Fruit fly (Drosophila melanogaster) whole organism, prepupa: Measurements from ENCODE around the gene CtsL3.

Source experiments
- Blimp-1 ChIP-seq: fragments of 200-800 bp; sonication (Bioruptor generic); optimal IDR thresholded peaks from 3 replicates; lab custom pipeline; 2017; ENCODE audit warnings: missing biosample characterization, missing genetic modification characterization, mild to moderate bottlenecking, moderate library complexity, missing genetic modification reagents
- CG10631 ChIP-seq: fragments of 200-800 bp; sonication (Bioruptor generic); optimal IDR thresholded peaks from 2 replicates; lab custom pipeline; 2016; ENCODE audit warnings: missing biosample characterization, missing genetic modification characterization
- CG10669 ChIP-seq: fragments of 200-800 bp; sonication (Bioruptor generic); optimal IDR thresholded peaks from 3 replicates; lab custom pipeline; 2018; ENCODE audit warnings: missing biosample characterization, mild to moderate bottlenecking, missing genetic modification characterization, moderate library complexity
- CG11294 ChIP-seq: fragments of 200-800 bp; sonication (Bioruptor generic); IDR thresholded peaks from 2 replicates; pipeline ENCODE4 v1.3.6; 2022; ENCODE audit warnings: missing biosample characterization, missing genetic modification characterization
- CG11902 ChIP-seq: fragments of 200-800 bp; sonication (Bioruptor generic); optimal IDR thresholded peaks from 3 replicates; lab custom pipeline; 2016; ENCODE audit warnings: missing biosample characterization, missing genetic modification characterization
- CG1621 ChIP-seq: fragments of 200-800 bp; sonication (Bioruptor generic); optimal IDR thresholded peaks from 3 replicates; lab custom pipeline; 2018; ENCODE audit warnings: missing biosample characterization, mild to moderate bottlenecking, missing genetic modification characterization
- CG16779 ChIP-seq: fragments of 200-800 bp; sonication (Bioruptor generic); optimal IDR thresholded peaks from 3 replicates; lab custom pipeline; 2017; ENCODE audit warnings: missing biosample characterization, mild to moderate bottlenecking, missing genetic modification characterization
- CG3032 ChIP-seq: fragments of 200-800 bp; optimal IDR thresholded peaks from 2 replicates; lab custom pipeline; 2019; ENCODE audit warnings: missing biosample characterization, mild to moderate bottlenecking, missing genetic modification characterization, moderate library complexity
- CG31627 ChIP-seq: fragments of 200-800 bp; sonication (Bioruptor generic); optimal IDR thresholded peaks from 3 replicates; lab custom pipeline; 2016; ENCODE audit warnings: missing biosample characterization, missing genetic modification characterization
- CG34406 ChIP-seq: fragments of 200-800 bp; sonication (Bioruptor generic); optimal IDR thresholded peaks from 3 replicates; lab custom pipeline; 2016; ENCODE audit warnings: missing biosample characterization, missing genetic modification characterization
- CG7368 ChIP-seq: fragments of 200-800 bp; sonication (Bioruptor generic); optimal IDR thresholded peaks from 3 replicates; lab custom pipeline; 2016; ENCODE audit warnings: missing biosample characterization, missing genetic modification characterization
- CG8319 ChIP-seq: fragments of 200-800 bp; sonication (Bioruptor generic); optimal IDR thresholded peaks from 3 replicates; lab custom pipeline; 2016; ENCODE audit warnings: missing biosample characterization, missing genetic modification characterization
- CG8632 ChIP-seq: fragments of 200-800 bp; sonication (Bioruptor generic); optimal IDR thresholded peaks from 3 replicates; lab custom pipeline; 2016; ENCODE audit warnings: missing biosample characterization, missing genetic modification characterization
- CG9139 ChIP-seq: fragments of 200-800 bp; sonication (Bioruptor generic); optimal IDR thresholded peaks from 3 replicates; lab custom pipeline; 2017; ENCODE audit warnings: missing biosample characterization, mild to moderate bottlenecking, missing genetic modification characterization
- Eip75B ChIP-seq: fragments of 200-800 bp; sonication (Bioruptor generic); optimal IDR thresholded peaks from 3 replicates; lab custom pipeline; 2016; ENCODE audit warnings: missing biosample characterization, missing genetic modification characterization
- Eip78C ChIP-seq: fragments of 200-800 bp; sonication (Bioruptor generic); peaks from one replicate; lab custom pipeline; 2016; ENCODE audit warnings: missing biosample characterization, missing genetic modification characterization
- Eip93F ChIP-seq: fragments of 200-800 bp; sonication (Bioruptor generic); optimal IDR thresholded peaks from 2 replicates; lab custom pipeline; 2016; ENCODE audit warnings: missing biosample characterization, mild to moderate bottlenecking, missing genetic modification characterization
- Ets21C ChIP-seq: fragments of 200-800 bp; sonication (Bioruptor generic); optimal IDR thresholded peaks from 3 replicates; lab custom pipeline; 2016; ENCODE audit warnings: missing biosample characterization, missing genetic modification characterization
- Gug ChIP-seq: fragments of 200-800 bp; sonication (Bioruptor generic); IDR thresholded peaks from 2 replicates; pipeline ENCODE4 v1.3.6; 2022; ENCODE audit warnings: missing biosample characterization, missing genetic modification characterization
- Hr4 ChIP-seq: fragments of 200-800 bp; sonication (Bioruptor generic); optimal IDR thresholded peaks from 3 replicates; lab custom pipeline; 2016; ENCODE audit warnings: missing biosample characterization, missing genetic modification characterization
- Lpt ChIP-seq: fragments of 200-800 bp; sonication (Bioruptor generic); optimal IDR thresholded peaks from 3 replicates; lab custom pipeline; 2016; ENCODE audit warnings: missing biosample characterization, missing genetic modification characterization
- Sox102F ChIP-seq: fragments of 200-800 bp; sonication (Bioruptor generic); optimal IDR thresholded peaks from 2 replicates; lab custom pipeline; 2016; ENCODE audit warnings: missing biosample characterization, mild to moderate bottlenecking, missing genetic modification characterization
- Sox14 ChIP-seq: fragments of 200-800 bp; sonication (Bioruptor generic); optimal IDR thresholded peaks from 3 replicates; lab custom pipeline; 2016; ENCODE audit warnings: missing biosample characterization, missing genetic modification characterization
- Sox15 ChIP-seq: fragments of 200-800 bp; sonication (Bioruptor generic); optimal IDR thresholded peaks from 3 replicates; lab custom pipeline; 2016; ENCODE audit warnings: missing biosample characterization, missing genetic modification characterization
- achi ChIP-seq: fragments of 200-800 bp; sonication (Bioruptor generic); optimal IDR thresholded peaks from 3 replicates; lab custom pipeline; 2016; ENCODE audit warnings: missing biosample characterization, missing genetic modification characterization
- acj6 ChIP-seq: fragments of 200-800 bp; sonication (Bioruptor generic); optimal IDR thresholded peaks from 3 replicates; lab custom pipeline; 2016; ENCODE audit warnings: missing biosample characterization, missing genetic modification characterization
- dac ChIP-seq: fragments of 200-800 bp; sonication (Bioruptor generic); optimal IDR thresholded peaks from 2 replicates; lab custom pipeline; 2017; ENCODE audit warnings: missing biosample characterization, mild to moderate bottlenecking, missing genetic modification characterization
- dsx ChIP-seq: fragments of 200-800 bp; optimal IDR thresholded peaks from 3 replicates; lab custom pipeline; 2019; ENCODE audit warnings: missing biosample characterization, mild to moderate bottlenecking, missing genetic modification characterization, moderate library complexity; ENCODE audit not compliant: poor library complexity, severe bottlenecking
- esn ChIP-seq: fragments of 200-800 bp; sonication (Bioruptor generic); optimal IDR thresholded peaks from 2 replicates; lab custom pipeline; 2016; ENCODE audit warnings: missing biosample characterization, mild to moderate bottlenecking, missing genetic modification characterization, moderate library complexity
- fd59A ChIP-seq: fragments of 200-800 bp; sonication (Bioruptor generic); optimal IDR thresholded peaks from 2 replicates; lab custom pipeline; 2017; ENCODE audit warnings: missing biosample characterization, mild to moderate bottlenecking, missing genetic modification characterization, missing genetic modification reagents
- fd85E ChIP-seq: fragments of 200-800 bp; sonication (Bioruptor generic); optimal IDR thresholded peaks from 3 replicates; lab custom pipeline; 2016; ENCODE audit warnings: missing biosample characterization, missing genetic modification characterization
- lz ChIP-seq: fragments of 200-800 bp; sonication (Bioruptor generic); optimal IDR thresholded peaks from 3 replicates; lab custom pipeline; 2016; ENCODE audit warnings: missing biosample characterization, missing genetic modification characterization
- pdm3 ChIP-seq: fragments of 200-800 bp; sonication (Bioruptor generic); optimal IDR thresholded peaks from 3 replicates; lab custom pipeline; 2016; ENCODE audit warnings: missing biosample characterization, missing genetic modification characterization
- salr ChIP-seq, 2 experiments: fragments of 200-800 bp; sonication (Bioruptor generic); optimal IDR thresholded peaks; 3 replicates each; lab custom pipeline; 2016 to 2018; ENCODE audit warnings: missing biosample characterization in 2 of 2, missing genetic modification characterization in 2 of 2, mild to moderate bottlenecking in 1 of 2
- svp ChIP-seq: fragments of 200-800 bp; sonication (Bioruptor generic); peaks from one replicate; lab custom pipeline; 2016; ENCODE audit warnings: missing biosample characterization, missing genetic modification characterization
- vri ChIP-seq: fragments of 200-800 bp; sonication (Bioruptor generic); optimal IDR thresholded peaks from 3 replicates; lab custom pipeline; 2016; ENCODE audit warnings: missing biosample characterization, mild to moderate bottlenecking, missing genetic modification characterization

Gene CtsL3

dm6 chr3R:6027138-6027537 lies at the start of gene CtsL3:
Gene CtsL3, minus strand, starts transcription at chr3R:6027238.
- TF ChIP-seq svp (GFP tag; lab: Kevin White, UChicago) (peak; percentile 77), esn (GFP tag; lab: Kevin White, UChicago) (no peak), Eip78C (peak; percentile 29)
- TF ChIP-seq, all 60 proteins: peak for 2

dm6 chr3R:6057436-6057835 lies 30.4 kb upstream of the CtsL3 start, which contains the start of gene CG15580:
Gene CG15580, minus strand, starts transcription at chr3R:6057536.
- TF ChIP-seq CG11902 (GFP tag; lab: Kevin White, UChicago) (no peak), CG3032 (tag; lab: Kevin White, UChicago) (no peak), salr (GFP tag; optimal IDR thresholded peaks at IDR 0.05; lab: Kevin White, UChicago) (no peak), CG9139 (GFP tag; lab: Kevin White, UChicago) (no peak), CG31627 (no peak), Gug (no peak), Eip78C (no peak), acj6 (GFP tag; lab: Kevin White, UChicago) (no peak), Eip75B (GFP tag; lab: Kevin White, UChicago) (no peak), CG8632 (GFP tag; lab: Kevin White, UChicago) (no peak), CG34406 (GFP tag; lab: Kevin White, UChicago) (no peak), CG10669 (GFP tag; lab: Kevin White, UChicago) (no peak), CG16779 (tag; lab: Kevin White, UChicago) (no peak), Sox15 (GFP tag; lab: Kevin White, UChicago) (no peak), Ets21C (no peak), vri (GFP tag; lab: Kevin White, UChicago) (no peak), fd59A (GFP tag; lab: Kevin White, UChicago) (no peak), Hr4 (GFP tag; lab: Kevin White, UChicago) (no peak), Blimp-1 (GFP tag; lab: Kevin White, UChicago) (no peak), lz (GFP tag; lab: Kevin White, UChicago) (no peak)

- no peak for TF ChIP-seq fd85E (GFP tag; lab: Kevin White, UChicago)
- no peak for TF ChIP-seq Eip93F (GFP tag; lab: Kevin White, UChicago)
- TF ChIP-seq Gug = no peak
- no peak for TF ChIP-seq CG7368
- no peak for TF ChIP-seq CG10631
- TF ChIP-seq Lpt = no peak
- TF ChIP-seq Sox102F (GFP tag; lab: Kevin White, UChicago) = no peak
- no peak for TF ChIP-seq salr (GFP tag; optimal IDR thresholded peaks at IDR 0.05; lab: Kevin White, UChicago)
- no peak for TF ChIP-seq CG8319 (GFP tag; lab: Kevin White, UChicago)
- no peak for TF ChIP-seq pdm3 (GFP tag; lab: Kevin White, UChicago)
- no peak for TF ChIP-seq esn (GFP tag; lab: Kevin White, UChicago)
- no peak for TF ChIP-seq CG11294 (GFP tag; lab: Robert Waterston, UW)
- TF ChIP-seq dac (GFP tag; lab: Kevin White, UChicago) = no peak
- no peak for TF ChIP-seq dsx (GFP tag; lab: Kevin White, UChicago)
- no peak for TF ChIP-seq CG1621
- no peak for TF ChIP-seq Eip75B (GFP tag; lab: Kevin White, UChicago)
- no peak for TF ChIP-seq Sox14 (GFP tag; lab: Kevin White, UChicago)
Observed at dm6 chr3R:6038200-6038599, 11.2 kb upstream of the CtsL3 start.

dm6 chr3R:6027674-6028073 lies 636 bp upstream of the CtsL3 start:
- TF ChIP-seq svp (GFP tag; lab: Kevin White, UChicago) (peak; percentile 68), CG7368 (no peak)

- TF ChIP-seq achi (no peak), Hr4 (GFP tag; lab: Kevin White, UChicago) (no peak), CG1621 (no peak), svp (GFP tag; lab: Kevin White, UChicago) (peak; percentile 89), Eip78C (peak; percentile 38), dac (GFP tag; lab: Kevin White, UChicago) (no peak), Ets21C (no peak)
- TF ChIP-seq, all 60 proteins: peak for 2
Observed at dm6 chr3R:6025227-6025626, 1.8 kb downstream of the CtsL3 start.
